Worm (Caenorhabditis elegans) whole organism, L3 larva: ENCODE data around the gene nrf-6.
A peak's percentile ranks its signal among the peaks of the same experiment; 100 is the strongest.

ENCODE experiments used
- ZK546.5 ChIP-seq: sonication (generic microtip); optimal IDR thresholded peaks from 2 replicates; lab custom pipeline; 2017; ENCODE audit warnings: missing biosample characterization, missing genetic modification characterization
- aly-2 ChIP-seq: fragments of 150-350 bp; optimal IDR thresholded peaks from 2 replicates; lab custom pipeline; 2014; ENCODE audit warnings: missing biosample characterization, missing genetic modification characterization
- ama-1 ChIP-seq: fragments of 150-350 bp; optimal IDR thresholded peaks from 2 replicates; lab custom pipeline; 2018
- ceh-82 ChIP-seq: fragments of 150-350 bp; optimal IDR thresholded peaks from 2 replicates; lab custom pipeline; 2014; ENCODE audit warnings: missing biosample characterization, missing genetic modification characterization
- egl-27 ChIP-seq: sonication (generic microtip); optimal IDR thresholded peaks from 4 replicates; lab custom pipeline; 2017; ENCODE audit warnings: missing biosample characterization, missing genetic modification reagents, missing genetic modification characterization
- egl-5 ChIP-seq: fragments of 150-350 bp; optimal IDR thresholded peaks from 2 replicates; lab custom pipeline; 2017; ENCODE audit warnings: missing biosample characterization, missing genetic modification reagents, missing genetic modification characterization, inconsistent platforms
- elt-1 ChIP-seq: fragments of 150-350 bp; optimal IDR thresholded peaks from 2 replicates; lab custom pipeline; 2014; ENCODE audit warnings: missing biosample characterization, missing genetic modification characterization
- elt-2 ChIP-seq: sonication (generic microtip); optimal IDR thresholded peaks from 2 replicates; lab custom pipeline; 2016; ENCODE audit warnings: missing genetic modification reagents, mild to moderate bottlenecking, missing genetic modification characterization, missing compliant biosample characterization
- eor-1 ChIP-seq, 2 experiments: fragments of 150-350 bp; optimal IDR thresholded peaks; 2 replicates each; lab custom pipeline; 2014 to 2018; ENCODE audit warnings: missing biosample characterization in 2 of 2, missing genetic modification characterization in 2 of 2
- fkh-10 ChIP-seq: sonication (generic microtip); optimal IDR thresholded peaks from 2 replicates; lab custom pipeline; 2017; ENCODE audit warnings: missing biosample characterization, missing genetic modification reagents, missing genetic modification characterization
- lsy-12 ChIP-seq: sonication (generic microtip); optimal IDR thresholded peaks from 2 replicates; lab custom pipeline; 2016; ENCODE audit warnings: mild to moderate bottlenecking, missing genetic modification characterization, missing compliant biosample characterization
- mml-1 ChIP-seq: fragments of 150-350 bp; sonication (generic microtip); optimal IDR thresholded peaks from 3 replicates; lab custom pipeline; 2014; ENCODE audit warnings: missing biosample characterization, missing genetic modification characterization
- nfya-1 ChIP-seq: sonication (generic microtip); optimal IDR thresholded peaks from 2 replicates; lab custom pipeline; 2017; ENCODE audit warnings: missing genetic modification characterization, mild to moderate bottlenecking, missing compliant biosample characterization, antibody characterized with exemption, moderate library complexity; ENCODE audit not compliant: insufficient read depth
- nhr-11 ChIP-seq: fragments of 150-350 bp; optimal IDR thresholded peaks from 2 replicates; lab custom pipeline; 2014; ENCODE audit warnings: missing biosample characterization, missing genetic modification characterization
- nhr-12 ChIP-seq: fragments of 150-350 bp; optimal IDR thresholded peaks from 2 replicates; lab custom pipeline; 2014; ENCODE audit warnings: missing biosample characterization, missing genetic modification characterization
- nhr-25 ChIP-seq: sonication (generic microtip); optimal IDR thresholded peaks from 2 replicates; lab custom pipeline; 2017; ENCODE audit warnings: missing biosample characterization, missing genetic modification characterization
- nhr-28 ChIP-seq: fragments of 150-350 bp; optimal IDR thresholded peaks from 2 replicates; lab custom pipeline; 2014; ENCODE audit warnings: missing biosample characterization, missing genetic modification characterization
- nhr-43 ChIP-seq: sonication (generic microtip); optimal IDR thresholded peaks from 2 replicates; lab custom pipeline; 2016; ENCODE audit warnings: mild to moderate bottlenecking, missing genetic modification characterization, missing compliant biosample characterization; ENCODE audit not compliant: poor library complexity, severe bottlenecking
- nhr-67 ChIP-seq: fragments of 150-350 bp; optimal IDR thresholded peaks from 2 replicates; lab custom pipeline; 2014; ENCODE audit warnings: missing biosample characterization, missing genetic modification characterization
- pha-4 ChIP-seq: fragments of 150-350 bp; optimal IDR thresholded peaks from 2 replicates; lab custom pipeline; 2014; ENCODE audit warnings: missing biosample characterization, missing genetic modification reagents, missing genetic modification characterization
- pqm-1 ChIP-seq: fragments of 150-350 bp; optimal IDR thresholded peaks from 2 replicates; lab custom pipeline; 2017; ENCODE audit warnings: missing biosample characterization, missing genetic modification characterization, inconsistent platforms
- sea-2 ChIP-seq: fragments of 150-350 bp; sonication (generic microtip); optimal IDR thresholded peaks from 4 replicates; lab custom pipeline; 2014; ENCODE audit warnings: missing biosample characterization, missing genetic modification reagents, missing genetic modification characterization
- skn-1 ChIP-seq: fragments of 150-350 bp; optimal IDR thresholded peaks from 2 replicates; lab custom pipeline; 2014; ENCODE audit warnings: missing biosample characterization, missing genetic modification characterization
- tbx-2 ChIP-seq: sonication (generic microtip); optimal IDR thresholded peaks from 2 replicates; lab custom pipeline; 2016; ENCODE audit warnings: mild to moderate bottlenecking, missing genetic modification characterization, missing compliant biosample characterization
- unc-39 ChIP-seq: sonication (generic microtip); optimal IDR thresholded peaks from 4 replicates; lab custom pipeline; 2017; ENCODE audit warnings: missing biosample characterization, missing genetic modification characterization
- zag-1 ChIP-seq: fragments of 150-350 bp; optimal IDR thresholded peaks from 2 replicates; lab custom pipeline; 2014; ENCODE audit warnings: missing biosample characterization, missing genetic modification characterization
- ztf-4 ChIP-seq: fragments of 150-350 bp; optimal IDR thresholded peaks from 2 replicates; lab custom pipeline; 2014; ENCODE audit warnings: missing biosample characterization, missing genetic modification characterization

Gene nrf-6

DNA sequence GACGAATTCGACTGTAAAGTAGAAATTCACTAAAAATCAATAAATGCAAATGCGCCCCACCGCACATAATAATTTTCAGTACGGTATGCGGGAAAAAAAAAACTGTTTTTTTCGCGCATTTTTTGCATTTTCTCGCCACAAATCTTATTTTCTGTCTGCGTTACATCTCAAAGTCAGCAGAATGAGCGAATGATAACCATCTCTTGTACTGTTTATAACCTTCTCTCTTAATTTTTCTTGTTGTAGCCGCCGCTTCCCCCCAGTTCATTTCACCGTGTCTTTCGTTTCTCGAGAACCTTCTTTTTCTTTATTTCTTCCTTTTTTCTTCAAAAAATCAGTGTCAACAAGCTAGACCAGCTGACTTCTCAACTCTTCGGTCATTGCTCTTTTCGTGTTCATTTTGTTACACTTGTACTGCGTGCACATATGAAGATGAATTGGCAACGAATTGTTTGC is 17.0 kb downstream of the nrf-6 start:
- TF ChIP-seq nhr-43 (peak; percentile 59), egl-27 (no peak), ama-1 (lab: Kevin White, UChicago) (peak; percentile 72), nhr-67 (tag; lab: Kevin White, UChicago) (no peak), eor-1 (tag; optimal IDR thresholded peaks at IDR 0.05; lab: Kevin White, UChicago) (no peak), fkh-10 (GFP tag; lab: Kevin White, UChicago) (no peak), lsy-12 (tag; lab: Kevin White, UChicago) (peak; percentile 30), nhr-25 (tag; lab: Kevin White, UChicago) (peak; percentile 15), pha-4 (peak; percentile 94), elt-1 (peak; percentile 37)
- TF ChIP-seq, all 47 proteins: peak for 6

DNA sequence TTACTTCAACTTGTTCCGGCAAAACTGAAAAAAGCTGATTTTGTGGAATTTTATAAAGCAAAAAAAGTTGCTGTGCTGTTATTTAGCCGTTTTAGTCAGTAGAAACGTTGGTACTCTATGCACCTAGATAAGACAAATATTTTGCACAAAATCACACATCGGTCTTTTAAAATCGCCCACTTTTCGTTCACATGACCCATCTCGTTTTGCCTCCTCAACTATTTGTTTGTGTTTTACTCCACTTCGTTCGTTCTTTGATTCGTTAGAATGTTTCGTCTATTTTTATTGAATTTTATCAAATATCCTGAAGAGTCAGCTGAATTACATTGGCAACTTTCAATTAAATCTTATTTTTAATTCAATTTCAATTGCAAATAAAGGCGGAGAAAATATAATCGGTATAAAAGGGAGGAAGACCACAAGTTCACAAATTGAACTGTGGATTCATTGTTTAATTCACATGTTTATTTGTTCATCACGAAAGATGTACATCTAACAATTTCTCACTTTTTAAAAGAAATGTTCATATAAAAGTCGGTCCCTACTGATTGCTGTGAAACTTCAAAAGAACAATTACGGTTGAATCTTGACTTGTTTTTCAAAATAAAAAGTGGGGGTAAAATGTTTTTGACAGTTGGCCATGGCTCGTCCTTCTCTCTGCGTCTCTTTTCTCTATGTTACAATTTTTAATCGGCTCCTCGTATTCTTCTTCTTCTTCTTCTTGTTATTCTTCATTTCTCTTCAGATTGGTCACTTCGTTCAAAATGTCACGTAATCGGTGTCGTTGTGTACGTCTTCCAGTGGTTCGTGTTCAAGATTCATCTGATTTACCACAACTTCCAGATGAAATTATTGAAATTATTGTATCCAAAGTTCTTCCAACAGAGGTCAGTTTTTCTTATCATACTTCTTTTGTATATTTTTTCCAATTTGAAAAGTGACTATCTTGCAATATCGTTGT is 20.2 kb downstream of the nrf-6 start, which contains the start of gene DH11.2:
DH11.2 (plus strand) TSS at position 746 of the 961 bp plus-strand sequence.
- TF ChIP-seq skn-1 (no peak), sea-2 (GFP tag; lab: Kevin White, UChicago) (no peak), ZK546.5 (tag; lab: Kevin White, UChicago) (no peak), pqm-1 (peak; percentile 65), nhr-11 (tag; lab: Kevin White, UChicago) (no peak), pha-4 (peak; percentile 76), ama-1 (lab: Kevin White, UChicago) (peak; percentile 56), mml-1 (tag; lab: Kevin White, UChicago) (no peak), nfya-1 (tag; lab: Kevin White, UChicago) (no peak), elt-2 (tag; lab: Kevin White, UChicago) (peak; percentile 29), elt-1 (no peak), egl-5 (tag; lab: Kevin White, UChicago) (no peak)

DNA sequence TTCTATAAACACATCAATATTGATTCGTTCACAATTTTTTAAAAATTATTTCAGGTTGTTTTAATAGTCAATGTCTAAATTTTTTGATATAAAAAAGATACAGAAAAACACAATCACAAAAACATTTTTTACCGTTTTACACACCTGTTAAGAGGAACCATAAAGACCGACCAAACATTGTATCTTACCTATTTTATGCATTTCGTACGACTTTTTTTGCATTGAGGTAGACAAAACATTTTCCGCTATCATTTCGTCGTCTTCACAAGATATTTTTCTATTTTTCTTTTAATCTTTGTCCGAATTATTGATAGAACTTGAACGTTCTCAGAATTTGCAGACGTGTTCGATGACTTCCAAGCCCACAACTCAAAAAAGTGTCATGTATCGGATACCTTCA is 24.2 kb downstream of the nrf-6 start, which contains the start of gene glna-2:
glna-2 (plus strand) TSS at position 301 of the 400 bp plus-strand sequence.
- TF ChIP-seq ceh-82 (tag; lab: Kevin White, UChicago) (no peak), egl-27 (no peak), nhr-25 (tag; lab: Kevin White, UChicago) (no peak), mml-1 (tag; lab: Kevin White, UChicago) (no peak), zag-1 (no peak), lsy-12 (tag; lab: Kevin White, UChicago) (no peak), tbx-2 (tag; lab: Kevin White, UChicago) (no peak), nhr-12 (no peak)

DNA sequence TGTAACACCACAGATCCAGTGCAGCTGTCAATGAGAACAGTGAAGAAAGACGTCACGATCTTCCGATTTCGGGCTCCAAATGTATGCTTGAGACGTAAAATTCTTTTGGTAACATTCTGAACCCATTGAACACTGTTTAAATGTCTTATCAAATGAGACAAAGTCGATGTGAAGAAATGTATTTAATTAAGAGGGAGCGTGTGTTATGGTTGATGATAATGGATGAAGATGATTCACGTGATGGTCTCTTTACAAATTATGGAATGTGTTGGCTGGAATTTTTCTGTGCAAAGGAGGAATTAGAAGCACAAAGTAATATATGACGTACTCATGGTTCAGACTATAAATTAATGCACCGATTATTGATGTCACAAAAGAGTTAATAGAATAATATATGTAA is 25.5 kb downstream of the nrf-6 start:
- TF ChIP-seq elt-2 (tag; lab: Kevin White, UChicago) (peak; percentile 3), nfya-1 (tag; lab: Kevin White, UChicago) (no peak), pqm-1 (peak; percentile 67), skn-1 (no peak), pha-4 (no peak), ztf-4 (tag; lab: Kevin White, UChicago) (no peak)
- TF ChIP-seq, all 47 proteins: peak for 2

DNA sequence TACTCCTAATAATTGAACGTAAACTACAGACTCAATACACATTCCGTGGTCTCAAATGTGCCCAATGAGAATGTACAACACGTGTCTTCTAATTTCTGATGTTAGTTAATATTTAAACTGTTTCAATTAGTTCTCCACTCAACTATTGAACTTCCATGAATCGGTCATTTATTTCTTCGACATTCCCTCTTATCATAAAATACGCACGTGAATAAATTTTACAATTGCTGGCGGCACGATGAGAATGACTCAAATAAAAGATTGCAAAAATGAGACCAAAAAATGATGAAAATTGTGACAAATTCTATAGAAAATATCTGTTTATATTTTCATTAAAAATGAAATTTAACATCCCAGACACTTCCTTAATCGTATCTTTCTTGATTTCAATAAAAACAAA is 27.8 kb downstream of the nrf-6 start:
- TF ChIP-seq sea-2 (GFP tag; lab: Kevin White, UChicago) (no peak), pqm-1 (peak; percentile 70), elt-2 (tag; lab: Kevin White, UChicago) (peak; percentile 27)

DNA sequence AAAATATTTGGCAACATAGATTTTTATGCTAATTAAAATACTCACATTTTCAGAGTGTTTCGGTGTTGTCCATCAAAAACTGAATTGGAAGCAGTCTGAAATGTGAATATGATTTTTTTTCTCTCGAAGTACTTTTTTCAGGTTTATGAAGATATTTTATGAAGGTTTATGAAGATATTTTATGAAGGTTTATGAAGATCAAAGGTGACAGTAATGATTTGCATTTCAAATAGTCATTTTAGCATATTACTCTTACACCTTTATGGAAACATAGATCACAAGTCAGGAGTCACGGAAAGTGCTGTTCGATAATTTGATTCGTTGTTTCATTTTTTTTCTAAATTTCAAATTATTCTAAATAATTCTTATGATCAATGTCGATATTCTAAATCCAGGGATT is 28.4 kb downstream of the nrf-6 start, which contains the start of gene pgp-11:
pgp-11 (minus strand) TSS at position 101 of the 400 bp plus-strand sequence.
- TF ChIP-seq eor-1 (tag; optimal IDR thresholded peaks at IDR 0.05; lab: Kevin White, UChicago) (no peak), egl-27 (no peak), mml-1 (tag; lab: Kevin White, UChicago) (no peak), ama-1 (lab: Kevin White, UChicago) (no peak), nhr-28 (tag; lab: Kevin White, UChicago) (no peak), aly-2 (tag; lab: Kevin White, UChicago) (no peak), ztf-4 (tag; lab: Kevin White, UChicago) (no peak), sea-2 (GFP tag; lab: Kevin White, UChicago) (no peak), zag-1 (no peak), unc-39 (no peak)
